Worm (Caenorhabditis elegans): ENCODE results near the gene Y46G5A.15.

Y46G5A.15 gene

ce11 chrII:12798814-12799213, 13.6 kb upstream of the Y46G5A.15 start (continued):
- TF ChIP-seq nhr-76 (tag; optimal IDR thresholded peaks at IDR 0.05): no peak
- TF ChIP-seq sox-4 (tag; optimal IDR thresholded peaks at IDR 0.05): no peak
- TF ChIP-seq F16B12.6 (tag; optimal IDR thresholded peaks at IDR 0.05): no peak
- peak; percentile 72 for TF ChIP-seq lin-13 (GFP tag; optimal IDR thresholded peaks at IDR 0.05)
- peak; percentile 94 for TF ChIP-seq nhr-19 (GFP tag; conservative IDR thresholded peaks at IDR 0.05)
- no peak for TF ChIP-seq nhr-12 (tag; optimal IDR thresholded peaks at IDR 0.05)
- peak; percentile 67 for TF ChIP-seq pax-3 (tag; optimal IDR thresholded peaks at IDR 0.05)
- TF ChIP-seq ama-1 (optimal IDR thresholded peaks at IDR 0.05): no peak
- peak; percentile 59 for TF ChIP-seq snpc-4 (tag; optimal IDR thresholded peaks at IDR 0.05)
- TF ChIP-seq dpl-1 (GFP tag; optimal IDR thresholded peaks at IDR 0.05): peak; percentile 50 to 70 (median 63)
- TF ChIP-seq Y116A8C.19 (tag; optimal IDR thresholded peaks at IDR 0.05; ENCODE audit: borderline replicate concordance): no peak
- TF ChIP-seq egl-27 (tag; optimal IDR thresholded peaks at IDR 0.05): peak in 1 of 2 experiments; percentile 80
- TF ChIP-seq fos-1 (tag; optimal IDR thresholded peaks at IDR 0.05): peak; percentile 14
- peak; percentile 97 for TF ChIP-seq nhr-71 (tag; optimal IDR thresholded peaks at IDR 0.05)
- TF ChIP-seq lsy-2 (tag; optimal IDR thresholded peaks at IDR 0.05): peak; percentile 79 to 80
- TF ChIP-seq mep-1 (tag; optimal IDR thresholded peaks at IDR 0.05): peak; percentile 57
- TF ChIP-seq nhr-28 (tag; optimal IDR thresholded peaks at IDR 0.05): no peak
- no peak for TF ChIP-seq ceh-90 (tag; optimal IDR thresholded peaks at IDR 0.05)
- peak; percentile 94 for TF ChIP-seq nhr-20 (tag; optimal IDR thresholded peaks at IDR 0.05)
- TF ChIP-seq sup-37 (GFP tag; optimal IDR thresholded peaks at IDR 0.05): no peak
- no peak for TF ChIP-seq hlh-17 (GFP tag; optimal IDR thresholded peaks at IDR 0.05; ENCODE audit: borderline replicate concordance)
- TF ChIP-seq blmp-1 (tag; optimal IDR thresholded peaks at IDR 0.05): peak; percentile 45
- TF ChIP-seq ztf-4 (tag; optimal IDR thresholded peaks at IDR 0.05): peak; percentile 82
- no peak for TF ChIP-seq pqm-1 (tag; optimal IDR thresholded peaks at IDR 0.05)
- peak; percentile 79 for TF ChIP-seq swsn-7 (tag; optimal IDR thresholded peaks at IDR 0.05)
- TF ChIP-seq egl-13 (tag; optimal IDR thresholded peaks at IDR 0.05): peak; percentile 53
- no peak for TF ChIP-seq vab-15 (tag; optimal IDR thresholded peaks at IDR 0.05)
- TF ChIP-seq ceh-8 (GFP tag; optimal IDR thresholded peaks at IDR 0.05): no peak
- peak; percentile 62 for TF ChIP-seq ceh-88 (GFP tag; IDR thresholded peaks at IDR 0.05)
- TF ChIP-seq unc-98 (GFP tag; IDR thresholded peaks at IDR 0.05): peak; percentile 66
- TF ChIP-seq skn-1 (tag; optimal IDR thresholded peaks at IDR 0.05): peak; percentile 66
- peak in 2 of 3 experiments; percentile 4 to 47 for TF ChIP-seq ceh-82 (tag; optimal IDR thresholded peaks at IDR 0.05)
- peak; percentile 87 for TF ChIP-seq nhr-47 (tag; optimal IDR thresholded peaks at IDR 0.05)
- peak; percentile 98 for TF ChIP-seq nhr-85 (tag)
- peak; percentile 84 for TF ChIP-seq jun-1 (tag; optimal IDR thresholded peaks at IDR 0.05)
- TF ChIP-seq alr-1 (tag; optimal IDR thresholded peaks at IDR 0.05; ENCODE audit: borderline replicate concordance): no peak
- no peak for TF ChIP-seq efl-3 (GFP tag; optimal IDR thresholded peaks at IDR 0.05)
- TF ChIP-seq tbx-2 (tag; optimal IDR thresholded peaks at IDR 0.05): peak; percentile 85
- no peak for TF ChIP-seq unc-62 (GFP tag; optimal IDR thresholded peaks at IDR 0.05)
- no peak for TF ChIP-seq C34B4.2 (tag; optimal IDR thresholded peaks at IDR 0.05)
- peak; percentile 95 for TF ChIP-seq elt-2 (tag; optimal IDR thresholded peaks at IDR 0.05)
- peak; percentile 99 for TF ChIP-seq grh-1 (GFP tag; IDR thresholded peaks at IDR 0.05)
- TF ChIP-seq dsc-1 (tag; optimal IDR thresholded peaks at IDR 0.05): peak; percentile 16
- TF ChIP-seq lin-35 (GFP tag; optimal IDR thresholded peaks at IDR 0.05): peak; percentile 62 to 85
- TF ChIP-seq C16A3.4 (tag; optimal IDR thresholded peaks at IDR 0.05): peak; percentile 53
- peak; percentile 75 for TF ChIP-seq xbp-1 (tag; optimal IDR thresholded peaks at IDR 0.05)
- TF ChIP-seq tlp-1 (tag; optimal IDR thresholded peaks at IDR 0.05): no peak
